Worm (Caenorhabditis elegans): ENCODE results near the gene odr-2.
A peak's percentile ranks its signal among the peaks of the same experiment; 100 is the strongest.

The odr-2 gene

DNA sequence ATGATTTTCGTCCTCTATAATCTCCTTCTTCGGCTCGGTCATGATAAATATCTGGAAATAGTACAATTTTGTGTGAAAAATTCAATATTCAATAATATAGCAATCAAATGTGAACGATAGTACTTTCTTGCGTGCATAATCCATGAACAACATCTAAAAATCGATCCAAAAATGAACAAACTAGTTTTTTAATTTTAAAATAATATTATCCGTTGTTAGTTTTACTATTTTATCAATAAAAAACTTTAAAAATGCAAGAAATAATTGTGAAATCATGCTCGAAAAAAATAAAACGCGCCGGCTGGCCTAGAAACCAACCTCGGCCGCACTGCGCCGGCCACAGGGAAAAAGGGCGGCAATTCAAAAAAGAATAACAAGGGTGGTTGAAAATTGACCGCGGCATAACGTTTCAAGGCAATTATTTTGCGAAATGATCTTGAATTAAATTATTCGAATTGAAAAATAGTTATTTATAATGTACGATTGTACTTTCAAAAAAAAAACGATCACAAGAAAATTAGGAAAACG lies 18.7 kb upstream of the odr-2 start, which contains the start of gene mys-1 (continued):
- TF ChIP-seq B0019.2 (GFP tag; conservative IDR thresholded peaks at IDR 0.05) (no peak), ztf-6 (GFP tag; IDR thresholded peaks at IDR 0.05) (no peak), B0336.3 (GFP tag; IDR thresholded peaks at IDR 0.05) (no peak), F39B2.1 (GFP tag; IDR thresholded peaks at IDR 0.05) (no peak), akir-1 (GFP tag; optimal IDR thresholded peaks at IDR 0.05) (no peak), ZK185.1 (tag; optimal IDR thresholded peaks at IDR 0.05; ENCODE audit: poor library complexity, severe bottlenecking) (peak; percentile 61), snpc-3.4 (tag; optimal IDR thresholded peaks at IDR 0.05) (no peak), Y95B8A.8 (GFP tag; IDR thresholded peaks at IDR 0.05) (no peak), egrh-3 (GFP tag; IDR thresholded peaks at IDR 0.05) (peak; percentile 6; the same call in 1 of the 2 replicates), ceh-58 (GFP tag; IDR thresholded peaks at IDR 0.05) (no peak), mxl-1 (tag; optimal IDR thresholded peaks at IDR 0.05) (no peak), F22D6.2 (tag; optimal IDR thresholded peaks at IDR 0.05) (no peak), Y79H2A.3 (GFP tag; conservative IDR thresholded peaks at IDR 0.05) (no peak), tbp1 (GFP tag; optimal IDR thresholded peaks at IDR 0.05) (peak; percentile 14), hlh-12 (tag; optimal IDR thresholded peaks at IDR 0.05) (no peak), cebp-2 (GFP tag; IDR thresholded peaks at IDR 0.05) (no peak), ztf-28 (GFP tag; IDR thresholded peaks at IDR 0.05) (no peak), ceh-40 (GFP tag; IDR thresholded peaks at IDR 0.05) (no peak), rec-8 (tag; optimal IDR thresholded peaks at IDR 0.05) (peak in 1 of 2 experiments; percentile 16), hlh-26 (GFP tag; conservative IDR thresholded peaks at IDR 0.05) (no peak), ets-4 (GFP tag; optimal IDR thresholded peaks at IDR 0.05) (no peak), nhr-179 (tag; optimal IDR thresholded peaks at IDR 0.05) (no peak), repo-1 (tag; optimal IDR thresholded peaks at IDR 0.05) (no peak), die-1 (tag; optimal IDR thresholded peaks at IDR 0.05) (no peak), lin-35 (GFP tag; optimal IDR thresholded peaks at IDR 0.05) (peak in 2 of 3 experiments; percentile 45 to 92), ztf-26 (tag; optimal IDR thresholded peaks at IDR 0.05) (no peak), B0261.1 (tag; optimal IDR thresholded peaks at IDR 0.05) (no peak), hmg-1.2 (GFP tag; IDR thresholded peaks at IDR 0.05) (no peak), nhr-120 (GFP tag; IDR thresholded peaks at IDR 0.05) (no peak), mel-28 (tag; optimal IDR thresholded peaks at IDR 0.05; ENCODE audit: borderline replicate concordance) (no peak), somi-1 (GFP tag; optimal IDR thresholded peaks at IDR 0.05) (no peak), dox-1 (GFP tag; IDR thresholded peaks at IDR 0.05) (peak; percentile 51; the same call in 1 of the 2 replicates), ztf-25 (GFP tag; IDR thresholded peaks at IDR 0.05) (no peak), snpc-1.3 (tag; optimal IDR thresholded peaks at IDR 0.05; ENCODE audit: insufficient read depth) (no peak), nhr-80 (tag; optimal IDR thresholded peaks at IDR 0.05) (no peak), him-1 (tag; optimal IDR thresholded peaks at IDR 0.05) (peak; percentile 9), let-607 (tag; optimal IDR thresholded peaks at IDR 0.05) (no peak), mes-4 (tag; optimal IDR thresholded peaks at IDR 0.05) (no peak), snpc-1.1 (tag; optimal IDR thresholded peaks at IDR 0.05; ENCODE audit: insufficient read depth) (no peak), madf-8 (GFP tag; conservative IDR thresholded peaks at IDR 0.05) (no peak), ztf-22 (GFP tag; optimal IDR thresholded peaks at IDR 0.05) (no peak), mcd-1 (GFP tag; IDR thresholded peaks at IDR 0.05) (peak; percentile 66), ztf-18 (tag; optimal IDR thresholded peaks at IDR 0.05) (peak; percentile 32), madf-3 (GFP tag; IDR thresholded peaks at IDR 0.05) (no peak), nfya-1 (tag; optimal IDR thresholded peaks at IDR 0.05; ENCODE audit: borderline replicate concordance, insufficient read depth) (no peak), lin-54 (GFP tag; optimal IDR thresholded peaks at IDR 0.05) (peak; percentile 99), dpl-1 (GFP tag; optimal IDR thresholded peaks at IDR 0.05) (peak; percentile 86)
